Worm (Caenorhabditis elegans) whole organism, early embryonic: Measurements from ENCODE around the gene srlf-19.

Source experiments
- B0310.2 ChIP-seq: sonication (generic microtip); optimal IDR thresholded peaks from 2 replicates; lab custom pipeline; 2016; ENCODE audit warnings: mild to moderate bottlenecking, missing genetic modification characterization, missing compliant biosample characterization
- ama-1 ChIP-seq: fragments of 150-350 bp; optimal IDR thresholded peaks from 2 replicates; lab custom pipeline; 2014
- ceh-36 ChIP-seq: sonication (generic microtip); optimal IDR thresholded peaks from 2 replicates; lab custom pipeline; 2016; ENCODE audit warnings: missing genetic modification characterization, inconsistent platforms, missing compliant biosample characterization
- flt-1 ChIP-seq: fragments of 200-800 bp; sonication (Bioruptor generic); IDR thresholded peaks from 2 replicates; pipeline ENCODE4 v1.3.6; 2022; ENCODE audit warnings: missing genetic modification characterization, missing compliant biosample characterization
- hmbx-1 ChIP-seq: sonication (generic microtip); optimal IDR thresholded peaks from 2 replicates; lab custom pipeline; 2016; ENCODE audit warnings: mild to moderate bottlenecking, missing genetic modification characterization, missing compliant biosample characterization
- hnd-1 ChIP-seq: sonication (generic microtip); optimal IDR thresholded peaks from 2 replicates; lab custom pipeline; 2016; ENCODE audit warnings: missing genetic modification characterization, missing compliant biosample characterization
- tbx-37 ChIP-seq: fragments of 200-800 bp; sonication (Bioruptor generic); conservative IDR thresholded peaks from 2 replicates; pipeline ENCODE4 v1.3.6; 2022; ENCODE audit warnings: missing genetic modification reagents, missing genetic modification characterization, missing compliant biosample characterization

DNA sequence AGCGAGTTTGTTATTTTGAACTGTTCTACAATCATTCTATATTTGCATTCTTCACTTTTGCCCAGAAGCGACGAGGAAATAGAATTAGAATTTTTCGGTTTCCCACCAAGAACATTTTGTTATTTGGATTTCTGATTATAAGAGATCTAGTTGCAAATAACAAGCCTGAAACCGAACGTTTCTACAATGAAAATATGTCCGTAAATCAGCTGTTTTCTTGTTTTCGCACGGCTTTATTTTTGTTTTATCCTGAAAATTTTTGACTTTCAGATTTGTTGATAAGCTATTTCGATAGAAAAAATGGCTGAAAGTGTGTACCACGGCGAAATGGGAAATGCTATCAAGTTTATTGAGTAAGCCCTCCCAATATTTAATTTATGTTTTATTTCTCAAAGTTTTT is 22.3 kb downstream of the srlf-19 start, which contains the start of gene srw-108:
- TF ChIP-seq ama-1 (no peak), hnd-1 (tag; lab: Kevin White, UChicago) (no peak), flt-1 (GFP tag; lab: Robert Waterston, UW) (no peak), ceh-36 (tag; lab: Kevin White, UChicago) (no peak), hmbx-1 (tag; lab: Kevin White, UChicago) (no peak), B0310.2 (tag; lab: Kevin White, UChicago) (no peak), tbx-37 (GFP tag; lab: Robert Waterston, UW) (no peak)
